Fruit fly (Drosophila melanogaster) whole organism, wandering third instar larva: ENCODE measurements around the gene CG17328.
A peak's percentile ranks its signal among the peaks of the same experiment; 100 is the strongest.

Experiments used
- Abd-B ChIP-seq: fragments of >200 bp; optimal IDR thresholded peaks from 2 replicates; lab custom pipeline; 2017; ENCODE audit warnings: missing biosample characterization, missing genetic modification characterization
- CG32264 ChIP-seq: fragments of 200-800 bp; sonication (Bioruptor generic); optimal IDR thresholded peaks from 2 replicates; lab custom pipeline; 2016; ENCODE audit warnings: missing biosample characterization, missing genetic modification characterization
- CG9705 ChIP-seq: fragments of 200-800 bp; sonication (Bioruptor generic); optimal IDR thresholded peaks from 2 replicates; lab custom pipeline; 2018; ENCODE audit warnings: missing biosample characterization, mild to moderate bottlenecking, missing genetic modification characterization
- CrebA ChIP-seq: fragments of 200-800 bp; sonication (Bioruptor generic); optimal IDR thresholded peaks from 2 replicates; lab custom pipeline; 2016; ENCODE audit warnings: missing biosample characterization, mild to moderate bottlenecking, missing genetic modification characterization, borderline replicate concordance
- Dfd ChIP-seq: fragments of >200 bp; optimal IDR thresholded peaks from 2 replicates; lab custom pipeline; 2017; ENCODE audit warnings: missing biosample characterization, missing genetic modification characterization
- Dif ChIP-seq: fragments of 200-275, 200-300 bp; sonication (Bioruptor generic); optimal IDR thresholded peaks from 2 replicates; lab custom pipeline; 2018; ENCODE audit warnings: missing biosample characterization, missing genetic modification characterization; ENCODE audit not compliant: partially characterized antibody
- GATAd ChIP-seq: sonication (Bioruptor generic); optimal IDR thresholded peaks from 2 replicates; lab custom pipeline; 2016; ENCODE audit warnings: missing biosample characterization, missing genetic modification characterization
- HLH106 ChIP-seq: fragments of 200-800 bp; optimal IDR thresholded peaks from 3 replicates; lab custom pipeline; 2019; ENCODE audit warnings: missing biosample characterization, mild to moderate bottlenecking, missing genetic modification characterization, moderate library complexity
- Hnf4 ChIP-seq: fragments of 200-800 bp; sonication (Bioruptor generic); optimal IDR thresholded peaks from 2 replicates; lab custom pipeline; 2016; ENCODE audit warnings: missing biosample characterization, mild to moderate bottlenecking, missing genetic modification characterization
- Hr78 ChIP-seq: fragments of >200 bp; optimal IDR thresholded peaks from 2 replicates; lab custom pipeline; 2017; ENCODE audit warnings: missing biosample characterization, missing genetic modification characterization
- Hr83 ChIP-seq: fragments of 200-300 bp; sonication (Bioruptor generic); optimal IDR thresholded peaks from 2 replicates; lab custom pipeline; 2016; ENCODE audit warnings: missing biosample characterization, mild to moderate bottlenecking, missing genetic modification characterization, moderate library complexity; ENCODE audit not compliant: poor library complexity, severe bottlenecking
- Jra ChIP-seq: sonication (Bioruptor generic); optimal IDR thresholded peaks from 2 replicates; lab custom pipeline; 2016; ENCODE audit warnings: missing biosample characterization, missing genetic modification characterization
- Mio ChIP-seq: sonication (Bioruptor generic); optimal IDR thresholded peaks from 2 replicates; lab custom pipeline; 2016; ENCODE audit warnings: missing biosample characterization, missing genetic modification characterization
- Myc ChIP-seq: fragments of >200 bp; optimal IDR thresholded peaks from 2 replicates; lab custom pipeline; 2017
- N ChIP-seq: fragments of >200 bp; optimal IDR thresholded peaks from 2 replicates; lab custom pipeline; 2018; ENCODE audit warnings: missing biosample characterization, missing external identifiers, missing genetic modification characterization
- OdsH ChIP-seq: fragments of 200-800 bp; sonication (Bioruptor generic); optimal IDR thresholded peaks from 2 replicates; lab custom pipeline; 2016; ENCODE audit warnings: missing biosample characterization, mild to moderate bottlenecking, missing genetic modification characterization
- Rel ChIP-seq, 2 experiments: fragments of 200-800 bp; sonication (Bioruptor generic) in 1 of 2; optimal IDR thresholded peaks; 2 replicates in 1 of 2; 3 replicates in 1 of 2; lab custom pipeline; 2016 to 2019; ENCODE audit warnings: mild to moderate bottlenecking in 2 of 2, missing biosample characterization in 2 of 2, missing genetic modification characterization in 2 of 2, moderate library complexity in 1 of 2
- Sp1 ChIP-seq: fragments of 200-800 bp; sonication (Bioruptor generic); optimal IDR thresholded peaks from 3 replicates; lab custom pipeline; 2019; ENCODE audit warnings: missing biosample characterization, mild to moderate bottlenecking, missing genetic modification characterization, moderate library complexity
- Vsx2 ChIP-seq: fragments of 200-300, 225-300 bp; sonication (Bioruptor generic); optimal IDR thresholded peaks from 2 replicates; lab custom pipeline; 2018; ENCODE audit warnings: missing biosample characterization, missing genetic modification characterization; ENCODE audit not compliant: partially characterized antibody
- br ChIP-seq: fragments of 200-800 bp; sonication (Bioruptor generic); optimal IDR thresholded peaks from 2 replicates; lab custom pipeline; 2016; ENCODE audit warnings: missing biosample characterization, missing genetic modification characterization
- brk ChIP-seq: fragments of 200-800 bp; sonication (Bioruptor generic); optimal IDR thresholded peaks from 2 replicates; lab custom pipeline; 2016; ENCODE audit warnings: missing biosample characterization, mild to moderate bottlenecking, missing genetic modification characterization
- dl ChIP-seq, 2 experiments: fragments of 175-275, 200-275 bp in 1 of 2; fragments of 200-275 bp in 1 of 2; sonication (Bioruptor generic); optimal IDR thresholded peaks; lab custom pipeline; 2018; ENCODE audit warnings: mild to moderate bottlenecking in 2 of 2, missing biosample characterization in 2 of 2, missing genetic modification characterization in 2 of 2, moderate library complexity in 2 of 2; ENCODE audit not compliant: partially characterized antibody in 2 of 2, insufficient read depth in 1 of 2
- dmrt93B ChIP-seq: fragments of 200-800 bp; sonication (Bioruptor generic); optimal IDR thresholded peaks from 2 replicates; lab custom pipeline; 2018; ENCODE audit warnings: missing biosample characterization, mild to moderate bottlenecking, missing genetic modification characterization
- dsf ChIP-seq: sonication (Bioruptor generic); optimal IDR thresholded peaks from 2 replicates; lab custom pipeline; 2016; ENCODE audit warnings: missing biosample characterization, missing genetic modification characterization, borderline replicate concordance
- ey ChIP-seq: fragments of 200-800 bp; sonication (Bioruptor generic); optimal IDR thresholded peaks from 2 replicates; lab custom pipeline; 2016; ENCODE audit warnings: missing biosample characterization, missing genetic modification characterization
- foxo ChIP-seq, 2 experiments: fragments of 200-800 bp; sonication (Bioruptor generic); optimal IDR thresholded peaks; 2 replicates in 1 of 2; 3 replicates in 1 of 2; lab custom pipeline; 2016 to 2017; ENCODE audit warnings: missing biosample characterization in 2 of 2, missing genetic modification characterization in 2 of 2
- fru ChIP-seq: fragments of 200-800 bp; sonication (Bioruptor generic); optimal IDR thresholded peaks from 3 replicates; lab custom pipeline; 2016; ENCODE audit warnings: missing biosample characterization, mild to moderate bottlenecking, missing genetic modification characterization
- h ChIP-seq: fragments of 200-800 bp; sonication (Bioruptor generic); optimal IDR thresholded peaks from 3 replicates; lab custom pipeline; 2016; ENCODE audit warnings: missing biosample characterization, mild to moderate bottlenecking, missing genetic modification characterization
- jim ChIP-seq: fragments of 175-275, 200-325 bp; sonication (Bioruptor generic); optimal IDR thresholded peaks from 2 replicates; lab custom pipeline; 2016; ENCODE audit warnings: missing biosample characterization, mild to moderate bottlenecking, missing genetic modification characterization
- lola ChIP-seq: fragments of >200 bp; optimal IDR thresholded peaks from 2 replicates; lab custom pipeline; 2017; ENCODE audit warnings: missing biosample characterization, missing genetic modification characterization
- pan ChIP-seq: fragments of >200 bp; optimal IDR thresholded peaks from 2 replicates; lab custom pipeline; 2017
- psq ChIP-seq: fragments of 200-800 bp; sonication (Bioruptor generic); optimal IDR thresholded peaks from 3 replicates; lab custom pipeline; 2017; ENCODE audit warnings: missing biosample characterization, mild to moderate bottlenecking, missing genetic modification characterization, moderate library complexity
- rgr ChIP-seq: fragments of 200-800 bp; sonication (Bioruptor generic); optimal IDR thresholded peaks from 3 replicates; lab custom pipeline; 2016; ENCODE audit warnings: missing biosample characterization, mild to moderate bottlenecking, missing genetic modification characterization
- sage ChIP-seq: fragments of 200-800 bp; sonication (Bioruptor generic); optimal IDR thresholded peaks from 2 replicates; lab custom pipeline; 2016; ENCODE audit warnings: missing biosample characterization, mild to moderate bottlenecking, missing genetic modification characterization
- sv ChIP-seq: fragments of 200-800 bp; sonication (Bioruptor generic); optimal IDR thresholded peaks from 3 replicates; lab custom pipeline; 2016; ENCODE audit warnings: missing biosample characterization, missing genetic modification characterization
- tai ChIP-seq: sonication (Bioruptor generic); optimal IDR thresholded peaks from 2 replicates; lab custom pipeline; 2016; ENCODE audit warnings: missing biosample characterization, missing genetic modification characterization
- usp ChIP-seq: fragments of >200 bp; optimal IDR thresholded peaks from 2 replicates; lab custom pipeline; 2017; ENCODE audit warnings: missing biosample characterization, missing genetic modification characterization
- woc ChIP-seq: sonication (Bioruptor generic); optimal IDR thresholded peaks from 2 replicates; lab custom pipeline; 2016; ENCODE audit warnings: missing biosample characterization, mild to moderate bottlenecking, missing genetic modification characterization

CG17328 gene

dm6 chr2L:16350160-16350633 is 50.5 kb downstream of the CG17328 start (continued):
- TF ChIP-seq Mio (no peak), OdsH (GFP tag; lab: Kevin White, UChicago) (peak; percentile 84), Jra (GFP tag; lab: Kevin White, UChicago) (peak; percentile 34), br (GFP tag; lab: Kevin White, UChicago) (no peak), Sp1 (GFP tag; lab: Kevin White, UChicago) (peak; percentile 87), sv (peak; percentile 51), Rel (GFP tag; optimal IDR thresholded peaks at IDR 0.05; lab: Kevin White, UChicago) (no peak), Rel (tag; optimal IDR thresholded peaks at IDR 0.05; lab: Kevin White, UChicago) (peak; percentile 89)
- TF ChIP-seq, all 38 proteins: peak for 18

- peak; percentile 99 for TF ChIP-seq rgr (GFP tag; lab: Kevin White, UChicago)
- TF ChIP-seq CG9705 = peak; percentile 98
- peak; percentile 93 to 99 for TF ChIP-seq foxo (GFP tag; optimal IDR thresholded peaks at IDR 0.05; lab: Kevin White, UChicago)
- peak; percentile 99 for TF ChIP-seq ey (GFP tag; lab: Kevin White, UChicago)
- TF ChIP-seq fru (GFP tag; lab: Kevin White, UChicago) = peak; percentile 99
- peak; percentile 99 for TF ChIP-seq br (GFP tag; lab: Kevin White, UChicago)
- no peak for TF ChIP-seq Vsx2 (GFP tag; lab: Kevin White, UChicago)
- TF ChIP-seq Rel (GFP tag; optimal IDR thresholded peaks at IDR 0.05; lab: Kevin White, UChicago) = peak; percentile 95
- peak; percentile 93 for TF ChIP-seq Rel (tag; optimal IDR thresholded peaks at IDR 0.05; lab: Kevin White, UChicago)
- TF ChIP-seq Hr78 (GFP tag; lab: Kevin White, UChicago) = no peak
- peak; percentile 99 for TF ChIP-seq OdsH (GFP tag; lab: Kevin White, UChicago)
- peak; percentile 91 for TF ChIP-seq Dfd (GFP tag; lab: Kevin White, UChicago)
- peak; percentile 100 for TF ChIP-seq psq (GFP tag; lab: Kevin White, UChicago)
- TF ChIP-seq Hr83 = peak; percentile 47
- peak; percentile 98 for TF ChIP-seq brk (GFP tag; lab: Kevin White, UChicago)
- TF ChIP-seq dmrt93B (GFP tag; lab: Kevin White, UChicago) = peak; percentile 98
- peak; percentile 95 for TF ChIP-seq CG32264
- peak; percentile 92 for TF ChIP-seq GATAd (GFP tag; lab: Kevin White, UChicago)
- no peak for TF ChIP-seq dl (GFP tag; optimal IDR thresholded peaks at IDR 0.05; lab: Kevin White, UChicago; ENCODE audit: insufficient read depth in 1 of 2, partially characterized antibody in 2 of 2)
- no peak for TF ChIP-seq pan
- no peak for TF ChIP-seq usp (GFP tag; lab: Kevin White, UChicago)
- peak; percentile 90 for TF ChIP-seq dsf (GFP tag; lab: Kevin White, UChicago)
- TF ChIP-seq N (GFP tag; lab: Kevin White, UChicago) = no peak
- peak; percentile 98 for TF ChIP-seq sage (GFP tag; lab: Kevin White, UChicago)
- no peak for TF ChIP-seq Abd-B (GFP tag; lab: Kevin White, UChicago)
- peak; percentile 89 for TF ChIP-seq Mio
- TF ChIP-seq jim (GFP tag; lab: Kevin White, UChicago) = peak; percentile 44
- peak; percentile 96 for TF ChIP-seq tai (GFP tag; lab: Kevin White, UChicago)
- peak; percentile 99 for TF ChIP-seq HLH106 (tag; lab: Kevin White, UChicago)
- peak; percentile 99 for TF ChIP-seq woc (GFP tag; lab: Kevin White, UChicago)
- peak; percentile 99 for TF ChIP-seq h (GFP tag; lab: Kevin White, UChicago)
- TF ChIP-seq Sp1 (GFP tag; lab: Kevin White, UChicago) = peak; percentile 100
- TF ChIP-seq CrebA (GFP tag; lab: Kevin White, UChicago) = peak; percentile 96
- peak; percentile 98 for TF ChIP-seq Jra (GFP tag; lab: Kevin White, UChicago)
- TF ChIP-seq Dif (GFP tag; lab: Kevin White, UChicago) = no peak
- peak; percentile 98 for TF ChIP-seq Hnf4 (GFP tag; lab: Kevin White, UChicago)
- TF ChIP-seq lola = no peak
- TF ChIP-seq sv = peak; percentile 99
- no peak for TF ChIP-seq Myc
Observed at dm6 chr2L:16350742-16351568, 51.2 kb downstream of the CG17328 start.
